Worm (Caenorhabditis elegans): ENCODE data around the gene F52D10.2.

The F52D10.2 gene

DNA sequence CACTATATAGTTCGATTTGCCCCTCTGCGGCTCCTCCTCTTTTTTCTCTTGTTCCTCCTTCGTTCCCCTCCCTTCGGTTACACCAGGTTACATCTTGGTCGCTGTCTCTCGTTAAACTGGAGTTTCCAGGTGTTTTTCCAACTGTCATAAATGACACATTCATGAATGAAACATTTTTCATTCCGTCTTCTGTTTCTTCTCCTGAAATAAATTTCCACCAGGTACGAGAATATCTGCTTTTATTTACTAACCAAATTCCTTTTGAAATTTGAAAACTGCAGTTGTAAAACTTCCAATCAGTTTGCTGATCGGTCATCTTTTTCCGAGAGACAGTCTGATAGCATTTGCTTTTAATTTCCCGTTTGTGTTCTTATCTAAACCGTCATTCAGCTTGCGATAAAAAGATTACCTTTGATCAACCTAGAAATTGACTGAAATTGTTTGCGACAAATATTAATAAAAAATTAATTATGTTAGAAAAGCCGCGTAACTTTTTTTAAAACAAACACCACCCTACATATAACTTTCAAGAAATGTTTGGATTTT lies 35.3 kb downstream of the F52D10.2 start, which contains the start of gene C35C5.10 (continued):
- TF ChIP-seq pqm-1 (tag; optimal IDR thresholded peaks at IDR 0.05) (peak; percentile 60), saeg-2 (GFP tag; IDR thresholded peaks at IDR 0.05) (no peak), php-3 (GFP tag; IDR thresholded peaks at IDR 0.05) (no peak), nhr-28 (tag; optimal IDR thresholded peaks at IDR 0.05) (peak; percentile 47), D1046.2 (GFP tag; IDR thresholded peaks at IDR 0.05) (no peak), mep-1 (tag; optimal IDR thresholded peaks at IDR 0.05) (no peak), ceh-32 (tag; optimal IDR thresholded peaks at IDR 0.05; ENCODE audit: poor library complexity) (no peak), madf-9 (GFP tag; conservative IDR thresholded peaks at IDR 0.05) (no peak), zfp-2 (tag; optimal IDR thresholded peaks at IDR 0.05) (no peak), mdl-1 (tag; optimal IDR thresholded peaks at IDR 0.05) (no peak), hlh-11 (tag; optimal IDR thresholded peaks at IDR 0.05) (peak; percentile 43), attf-4 (tag; optimal IDR thresholded peaks at IDR 0.05) (no peak), zip-11 (GFP tag; IDR thresholded peaks at IDR 0.05) (no peak), T26A8.4 (GFP tag; IDR thresholded peaks at IDR 0.05) (no peak)

DNA sequence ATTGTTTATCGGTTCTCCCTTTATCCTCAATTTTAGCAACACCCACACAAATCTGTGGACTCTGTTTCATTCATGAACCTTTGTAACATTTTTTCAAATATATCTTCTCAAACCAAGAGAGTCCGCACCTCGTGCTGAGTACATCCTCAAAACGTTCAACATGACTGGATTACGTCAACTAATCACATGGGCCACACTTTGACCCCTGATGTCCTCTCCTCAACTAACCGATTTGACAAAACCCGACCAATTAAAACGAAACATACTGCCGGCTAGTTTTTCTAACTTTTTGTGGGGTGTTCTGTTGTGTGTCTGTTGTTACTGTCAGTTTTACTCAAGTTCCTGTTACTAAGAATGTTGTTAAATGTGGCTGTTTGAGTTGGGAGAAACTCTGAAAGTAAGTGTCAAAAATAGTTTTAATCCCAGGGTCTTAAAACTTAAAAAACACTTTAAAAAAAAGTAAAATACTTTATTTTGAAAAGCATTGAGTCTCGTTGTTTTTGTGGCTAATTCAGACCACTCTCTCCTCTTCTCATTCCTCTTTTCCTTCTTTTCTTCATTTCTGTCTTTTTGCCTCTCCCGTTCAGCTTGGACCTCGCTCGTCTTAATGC lies 35.9 kb downstream of the F52D10.2 start:
- peak in 1 of 2 experiments; percentile 92 for TF ChIP-seq unc-62 (GFP tag; optimal IDR thresholded peaks at IDR 0.05 in 1 of 2)
- no peak for TF ChIP-seq unc-62 (tag; optimal IDR thresholded peaks at IDR 0.05)
- no peak for TF ChIP-seq R02D3.7 (tag; optimal IDR thresholded peaks at IDR 0.05)
- no peak for TF ChIP-seq attf-4 (tag; optimal IDR thresholded peaks at IDR 0.05)
- TF ChIP-seq nhr-11 (tag; optimal IDR thresholded peaks at IDR 0.05): peak; percentile 31
- TF ChIP-seq daf-19 (GFP tag; conservative IDR thresholded peaks at IDR 0.05): no peak
- no peak for TF ChIP-seq hif-1 (tag; optimal IDR thresholded peaks at IDR 0.05)
- 0 out of 2 replicates have a peak, but pooled peaks have one; percentile 50 for TF ChIP-seq tag-97 (GFP tag; IDR thresholded peaks at IDR 0.05)
- no peak for TF ChIP-seq pqm-1 (tag; optimal IDR thresholded peaks at IDR 0.05)
- peak; percentile 61 for TF ChIP-seq hlh-30 (tag; optimal IDR thresholded peaks at IDR 0.05; ENCODE audit: insufficient read depth)

- TF ChIP-seq aha-1 (tag) (peak; percentile 78), daf-16 (GFP tag; optimal IDR thresholded peaks at IDR 0.05) (no peak), daf-16 (tag; optimal IDR thresholded peaks at IDR 0.05) (peak; percentile 43), pqm-1 (tag; optimal IDR thresholded peaks at IDR 0.05) (peak; percentile 78), nhr-76 (tag; optimal IDR thresholded peaks at IDR 0.05) (no peak), nhr-28 (tag; optimal IDR thresholded peaks at IDR 0.05) (no peak)
These were observed 36.5 kb downstream of the F52D10.2 start for ce11 chrX:11555046-11555445.

ce11 chrX:11554522-11554921 lies 37.0 kb downstream of the F52D10.2 start:
- TF ChIP-seq T20F7.1 (GFP tag; optimal IDR thresholded peaks at IDR 0.05) (no peak), dpl-1 (GFP tag; optimal IDR thresholded peaks at IDR 0.05) (no peak), F26F4.8 (GFP tag; conservative IDR thresholded peaks at IDR 0.05) (no peak), mep-1 (tag; optimal IDR thresholded peaks at IDR 0.05) (no peak), mes-2 (tag; optimal IDR thresholded peaks at IDR 0.05; ENCODE audit: poor library complexity, severe bottlenecking) (peak; percentile 25), nhr-41 (GFP tag; IDR thresholded peaks at IDR 0.05) (no peak), nhr-111 (GFP tag; optimal IDR thresholded peaks at IDR 0.05) (no peak), dve-1 (tag; optimal IDR thresholded peaks at IDR 0.05; ENCODE audit: insufficient read depth) (peak; percentile 14), ces-1 (GFP tag; optimal IDR thresholded peaks at IDR 0.05) (no peak), unc-62 (GFP tag; optimal IDR thresholded peaks at IDR 0.05 in 1 of 2) (peak in 1 of 2 experiments; percentile 14), unc-62 (tag; optimal IDR thresholded peaks at IDR 0.05) (no peak), jun-1 (tag; optimal IDR thresholded peaks at IDR 0.05) (no peak), F44E2.7 (GFP tag; IDR thresholded peaks at IDR 0.05) (no peak), lin-29 (GFP tag; IDR thresholded peaks at IDR 0.05) (no peak), dmd-6 (GFP tag; IDR thresholded peaks at IDR 0.05) (peak; percentile 62), ceh-28 (tag; optimal IDR thresholded peaks at IDR 0.05) (no peak), fkh-10 (GFP tag; optimal IDR thresholded peaks at IDR 0.05) (peak; percentile 4)

Data from whole organism, L4 larva.